Worm (Caenorhabditis elegans) whole organism, L1 larva: ENCODE measurements around the gene T25D3.4.

Source experiments
- aha-1 ChIP-seq: fragments of 150-350 bp; optimal IDR thresholded peaks from 2 replicates; lab custom pipeline; 2014; ENCODE audit warnings: missing biosample characterization, missing genetic modification characterization
- ces-1 ChIP-seq: fragments of 150-350 bp; optimal IDR thresholded peaks from 2 replicates; lab custom pipeline; 2014; ENCODE audit warnings: missing biosample characterization, missing genetic modification reagents, missing genetic modification characterization
- elt-3 ChIP-seq, 6 experiments: fragments of 150-350 bp in 1 of 6; sonication (generic microtip); optimal IDR thresholded peaks; 2 replicates each; lab custom pipeline; 2017 to 2018; ENCODE audit warnings: missing biosample characterization in 6 of 6, missing genetic modification characterization in 6 of 6, inconsistent platforms in 1 of 6
- hlh-4 ChIP-seq: sonication (generic microtip); optimal IDR thresholded peaks from 2 replicates; lab custom pipeline; 2016; ENCODE audit warnings: mild to moderate bottlenecking, missing genetic modification characterization, missing compliant biosample characterization
- nhr-11 ChIP-seq: fragments of 150-350 bp; optimal IDR thresholded peaks from 2 replicates; lab custom pipeline; 2014; ENCODE audit warnings: missing biosample characterization, missing genetic modification characterization
- pqm-1 ChIP-seq: sonication (generic microtip); optimal IDR thresholded peaks from 3 replicates; lab custom pipeline; 2017; ENCODE audit warnings: missing biosample characterization, missing genetic modification characterization
- unc-86 ChIP-seq: sonication (generic microtip); optimal IDR thresholded peaks from 2 replicates; lab custom pipeline; 2016; ENCODE audit warnings: missing genetic modification characterization, missing compliant biosample characterization
- ztf-11 ChIP-seq, 2 experiments: sonication (generic microtip); optimal IDR thresholded peaks; 2 replicates each; lab custom pipeline; 2016 to 2017; ENCODE audit warnings: missing genetic modification characterization in 2 of 2, missing biosample characterization in 1 of 2, missing compliant biosample characterization in 1 of 2

DNA sequence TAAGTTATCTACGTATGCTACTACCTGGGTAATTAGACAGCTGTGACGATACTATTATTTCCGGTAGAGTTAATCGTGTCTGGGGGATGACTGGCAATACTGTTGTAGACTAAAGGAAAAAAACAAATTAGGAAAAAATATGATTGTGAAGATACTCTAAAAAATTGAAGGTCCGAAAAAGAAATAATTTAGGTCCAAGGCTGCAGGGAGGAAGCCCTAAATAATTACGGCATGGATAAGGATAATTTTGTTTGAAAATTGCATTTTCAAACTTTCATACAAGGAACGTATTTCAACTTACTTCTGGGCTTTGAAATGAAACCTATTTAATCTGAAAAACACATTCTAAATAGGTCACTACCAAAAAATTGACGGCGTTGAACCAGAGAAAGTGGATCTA lies 18.1 kb upstream of the T25D3.4 start, which contains the start of gene srd-3:
- TF ChIP-seq hlh-4 (tag; lab: Kevin White, UChicago) = no peak
- no peak for TF ChIP-seq elt-3 (tag; optimal IDR thresholded peaks at IDR 0.05; lab: Kevin White, UChicago)
- TF ChIP-seq pqm-1 (tag; lab: Kevin White, UChicago) = no peak
- no peak for TF ChIP-seq ces-1 (GFP tag; lab: Kevin White, UChicago)
- TF ChIP-seq aha-1 = no peak
- TF ChIP-seq unc-86 = no peak
- no peak for TF ChIP-seq ztf-11 (tag; optimal IDR thresholded peaks at IDR 0.05; lab: Kevin White, UChicago)
- no peak for TF ChIP-seq nhr-11 (tag; lab: Kevin White, UChicago)
